Worm (Caenorhabditis elegans) whole organism, L1 larva: ENCODE results near the gene nhr-90.

Experiments
- blmp-1 ChIP-seq: fragments of 150-350 bp; optimal IDR thresholded peaks from 2 replicates; lab custom pipeline; 2014; ENCODE audit warnings: missing biosample characterization, missing genetic modification characterization
- ceh-82 ChIP-seq, 3 experiments: fragments of 150-350 bp in 1 of 3; sonication (generic microtip) in 2 of 3; optimal IDR thresholded peaks; 2 replicates each; lab custom pipeline; 2014 to 2017; ENCODE audit warnings: missing biosample characterization in 3 of 3, missing genetic modification characterization in 3 of 3
- irx-1 ChIP-seq: sonication (generic microtip); optimal IDR thresholded peaks from 2 replicates; lab custom pipeline; 2016; ENCODE audit warnings: missing genetic modification characterization, missing compliant biosample characterization
- lin-13 ChIP-seq: fragments of 150-350 bp; optimal IDR thresholded peaks from 2 replicates; lab custom pipeline; 2014; ENCODE audit warnings: missing biosample characterization, missing genetic modification reagents, missing genetic modification characterization
- lin-39 ChIP-seq: fragments of 150-350 bp; optimal IDR thresholded peaks from 2 replicates; lab custom pipeline; 2014; ENCODE audit warnings: missing biosample characterization, missing genetic modification reagents, missing genetic modification characterization
- pqm-1 ChIP-seq: sonication (generic microtip); optimal IDR thresholded peaks from 3 replicates; lab custom pipeline; 2017; ENCODE audit warnings: missing biosample characterization, missing genetic modification characterization
- sptf-1 ChIP-seq: fragments of 150-350 bp; optimal IDR thresholded peaks from 2 replicates; lab custom pipeline; 2014; ENCODE audit warnings: missing biosample characterization, missing genetic modification characterization

ce11 chrV:652940-653339, 42.6 kb downstream of the nhr-90 start, which contains the start of gene srj-5:
- TF ChIP-seq lin-39 (tag; lab: Kevin White, UChicago) (no peak), blmp-1 (no peak), sptf-1 (tag; lab: Kevin White, UChicago) (no peak), pqm-1 (no peak), ceh-82 (tag; optimal IDR thresholded peaks at IDR 0.05; lab: Kevin White, UChicago) (no peak), irx-1 (no peak), lin-13 (GFP tag; lab: Kevin White, UChicago) (no peak)
